Fruit fly (Drosophila melanogaster) whole organism, pupa: ENCODE measurements around the gene Klc.

ENCODE experiments used
- CG10348 ChIP-seq: fragments of 200-800 bp; sonication (Bioruptor generic); IDR thresholded peaks from 2 replicates; pipeline ENCODE4 v1.3.6; 2022; ENCODE audit warnings: missing biosample characterization, missing genetic modification characterization
- CG12605 ChIP-seq: fragments of 200-800 bp; sonication (Bioruptor generic); IDR thresholded peaks from 2 replicates; pipeline ENCODE4 v1.3.6; 2022; ENCODE audit warnings: missing biosample characterization, missing genetic modification characterization
- CG14655 ChIP-seq: fragments of 200-800 bp; sonication (Bioruptor generic); optimal IDR thresholded peaks from 3 replicates; lab custom pipeline; 2017; ENCODE audit warnings: mild to moderate bottlenecking, missing biosample characterization, missing genetic modification reagents, missing genetic modification characterization
- CG17806 ChIP-seq: fragments of 200-800 bp; sonication (Bioruptor generic); optimal IDR thresholded peaks from 2 replicates; lab custom pipeline; 2018; ENCODE audit warnings: missing biosample characterization, mild to moderate bottlenecking, missing genetic modification characterization, moderate library complexity
- CG32121 ChIP-seq: fragments of 200-800 bp; sonication (Bioruptor generic); IDR thresholded peaks from 2 replicates; pipeline ENCODE4 v1.3.6; 2022; ENCODE audit warnings: missing biosample characterization, missing genetic modification characterization
- CG34367 ChIP-seq: fragments of 200-800 bp; sonication (Bioruptor generic); optimal IDR thresholded peaks from 2 replicates; lab custom pipeline; 2018; ENCODE audit warnings: missing biosample characterization, mild to moderate bottlenecking, missing genetic modification characterization
- CG4496 ChIP-seq: fragments of 200-800 bp; sonication (Bioruptor generic); IDR thresholded peaks from 3 replicates; pipeline ENCODE4 v1.3.6; 2022; ENCODE audit warnings: missing biosample characterization, missing genetic modification characterization
- CG8159 ChIP-seq: fragments of 200-800 bp; sonication (Bioruptor generic); optimal IDR thresholded peaks from 3 replicates; lab custom pipeline; 2018; ENCODE audit warnings: missing biosample characterization, mild to moderate bottlenecking, missing genetic modification characterization, moderate library complexity
- CG8301 ChIP-seq: fragments of 200-800 bp; sonication (Bioruptor generic); optimal IDR thresholded peaks from 2 replicates; lab custom pipeline; 2018; ENCODE audit warnings: missing biosample characterization, mild to moderate bottlenecking, missing genetic modification characterization
- CG9948 ChIP-seq: fragments of 200-800 bp; sonication (Bioruptor generic); optimal IDR thresholded peaks from 2 replicates; lab custom pipeline; 2018; ENCODE audit warnings: missing biosample characterization, mild to moderate bottlenecking, missing genetic modification characterization, moderate library complexity
- D1 ChIP-seq: fragments of 200-800 bp; sonication (Bioruptor generic); optimal IDR thresholded peaks from 2 replicates; lab custom pipeline; 2018; ENCODE audit warnings: missing biosample characterization, mild to moderate bottlenecking, missing genetic modification characterization, moderate library complexity
- EcR ChIP-seq: fragments of 200-800 bp; sonication (Bioruptor generic); optimal IDR thresholded peaks from 3 replicates; lab custom pipeline; 2019; ENCODE audit warnings: missing biosample characterization, missing genetic modification characterization, mild to moderate bottlenecking, moderate library complexity, missing genetic modification reagents
- Ets98B ChIP-seq: fragments of 200-800 bp; sonication (Bioruptor generic); IDR thresholded peaks from 2 replicates; pipeline ENCODE4 v1.3.6; 2022; ENCODE audit warnings: missing biosample characterization, missing genetic modification characterization
- Pif1A ChIP-seq: fragments of 200-800 bp; sonication (Bioruptor generic); optimal IDR thresholded peaks from 3 replicates; lab custom pipeline; 2016; ENCODE audit warnings: missing biosample characterization, missing genetic modification characterization
- Pif1B ChIP-seq: fragments of 200-800 bp; sonication (Bioruptor generic); optimal IDR thresholded peaks from 3 replicates; lab custom pipeline; 2016; ENCODE audit warnings: missing biosample characterization, missing genetic modification characterization
- Snoo ChIP-seq: fragments of 200-800 bp; sonication (Bioruptor generic); optimal IDR thresholded peaks from 3 replicates; lab custom pipeline; 2017; ENCODE audit warnings: missing biosample characterization, mild to moderate bottlenecking, missing genetic modification characterization, inconsistent platforms
- fd96Ca ChIP-seq: fragments of 200-800 bp; sonication (Bioruptor generic); IDR thresholded peaks from 3 replicates; pipeline ENCODE4 v1.3.6; 2022; ENCODE audit warnings: missing biosample characterization, missing genetic modification characterization
- gl ChIP-seq: fragments of 200-800 bp; sonication (Bioruptor generic); optimal IDR thresholded peaks from 2 replicates; lab custom pipeline; 2018; ENCODE audit warnings: missing biosample characterization, mild to moderate bottlenecking, missing genetic modification characterization
- rn ChIP-seq: fragments of 200-800 bp; sonication (Bioruptor generic); IDR thresholded peaks from 2 replicates; pipeline ENCODE4 v1.3.6; 2022; ENCODE audit warnings: missing biosample characterization, missing genetic modification characterization

Klc gene

dm6 chr3L:12698236-12698635, 51.6 kb downstream of the Klc start:
- TF ChIP-seq fd96Ca (GFP tag; lab: Robert Waterston, UW) (no peak), CG8159 (tag; lab: Kevin White, UChicago) (no peak), CG4496 (GFP tag; lab: Robert Waterston, UW) (no peak), CG9948 (no peak), CG10348 (GFP tag; lab: Robert Waterston, UW) (no peak), CG14655 (no peak), D1 (tag; lab: Kevin White, UChicago) (no peak), CG12605 (GFP tag; lab: Robert Waterston, UW) (no peak), CG34367 (no peak), CG32121 (GFP tag; lab: Robert Waterston, UW) (no peak), rn (GFP tag; lab: Robert Waterston, UW) (no peak), Ets98B (GFP tag; lab: Robert Waterston, UW) (no peak), gl (tag; lab: Kevin White, UChicago) (no peak), CG8301 (no peak), Pif1B (GFP tag; lab: Kevin White, UChicago) (no peak), Snoo (tag; lab: Kevin White, UChicago) (no peak), Pif1A (GFP tag; lab: Kevin White, UChicago) (no peak), EcR (GFP tag; lab: Kevin White, UChicago) (no peak)
- TF ChIP-seq, all 21 proteins: peak for 0

dm6 chr3L:12697531-12697930, 52.3 kb downstream of the Klc start:
- TF ChIP-seq Snoo (tag; lab: Kevin White, UChicago) (no peak), Ets98B (GFP tag; lab: Robert Waterston, UW) (no peak), CG8159 (tag; lab: Kevin White, UChicago) (no peak), Pif1A (GFP tag; lab: Kevin White, UChicago) (no peak), CG17806 (no peak), CG32121 (GFP tag; lab: Robert Waterston, UW) (no peak), EcR (GFP tag; lab: Kevin White, UChicago) (no peak), CG10348 (GFP tag; lab: Robert Waterston, UW) (no peak), CG8301 (no peak), D1 (tag; lab: Kevin White, UChicago) (no peak), CG14655 (no peak)
